Worm (Caenorhabditis elegans) whole organism, late embryonic: Measurements from ENCODE around the gene Y75B8A.34.

Experiments
- C38D4.7 ChIP-seq: fragments of 200-800 bp; sonication (Bioruptor generic); optimal IDR thresholded peaks from 2 replicates; lab custom pipeline; 2018; ENCODE audit warnings: mild to moderate bottlenecking, missing genetic modification characterization, moderate library complexity, missing compliant biosample characterization
- K02D7.2 ChIP-seq: sonication (generic microtip); optimal IDR thresholded peaks from 2 replicates; lab custom pipeline; 2017; ENCODE audit warnings: mild to moderate bottlenecking, missing genetic modification characterization, missing compliant biosample characterization
- K09A11.1 ChIP-seq: sonication (generic microtip); optimal IDR thresholded peaks from 2 replicates; lab custom pipeline; 2017; ENCODE audit warnings: antibody characterized with exemption, mild to moderate bottlenecking, missing genetic modification characterization, missing compliant biosample characterization; ENCODE audit not compliant: insufficient read depth
- Y22D7AL.16 ChIP-seq: sonication (generic microtip); optimal IDR thresholded peaks from 2 replicates; lab custom pipeline; 2016; ENCODE audit warnings: missing genetic modification characterization, missing compliant biosample characterization
- ama-1 ChIP-seq: fragments of 150-350 bp; optimal IDR thresholded peaks from 2 replicates; lab custom pipeline; 2014
- ceh-14 ChIP-seq: sonication (generic microtip); optimal IDR thresholded peaks from 2 replicates; lab custom pipeline; 2016; ENCODE audit warnings: missing genotype, missing genetic modification characterization, missing compliant biosample characterization
- ceh-19 ChIP-seq: fragments of 200-800 bp; sonication (Bioruptor generic); optimal IDR thresholded peaks from 2 replicates; lab custom pipeline; 2018; ENCODE audit warnings: mild to moderate bottlenecking, missing genetic modification characterization, missing compliant biosample characterization
- ceh-24 ChIP-seq: sonication (generic microtip); optimal IDR thresholded peaks from 2 replicates; lab custom pipeline; 2016; ENCODE audit warnings: mild to moderate bottlenecking, missing genetic modification characterization, missing compliant biosample characterization
- ceh-34 ChIP-seq: sonication (generic microtip); optimal IDR thresholded peaks from 2 replicates; lab custom pipeline; 2016; ENCODE audit warnings: mild to moderate bottlenecking, missing genetic modification characterization, missing compliant biosample characterization
- ceh-48 ChIP-seq: sonication (generic microtip); optimal IDR thresholded peaks from 2 replicates; lab custom pipeline; 2016; ENCODE audit warnings: missing genetic modification characterization, inconsistent platforms, missing compliant biosample characterization
- ceh-9 ChIP-seq: sonication (generic microtip); optimal IDR thresholded peaks from 2 replicates; lab custom pipeline; 2016; ENCODE audit warnings: mild to moderate bottlenecking, missing genetic modification characterization, inconsistent platforms, missing compliant biosample characterization
- che-1 ChIP-seq: sonication (generic microtip); optimal IDR thresholded peaks from 2 replicates; lab custom pipeline; 2016; ENCODE audit warnings: mild to moderate bottlenecking, missing genetic modification characterization, missing compliant biosample characterization
- dve-1 ChIP-seq: sonication (generic microtip); optimal IDR thresholded peaks from 2 replicates; lab custom pipeline; 2017; ENCODE audit warnings: antibody characterized with exemption, mild to moderate bottlenecking, missing genetic modification characterization, missing compliant biosample characterization
- elt-2 ChIP-seq: sonication (generic microtip); optimal IDR thresholded peaks from 2 replicates; lab custom pipeline; 2016; ENCODE audit warnings: missing genetic modification reagents, missing genetic modification characterization, missing compliant biosample characterization
- ets-4 ChIP-seq: sonication (generic microtip); optimal IDR thresholded peaks from 2 replicates; lab custom pipeline; 2016; ENCODE audit warnings: missing genetic modification characterization, missing compliant biosample characterization
- fax-1 ChIP-seq: sonication (generic microtip); optimal IDR thresholded peaks from 2 replicates; lab custom pipeline; 2016; ENCODE audit warnings: missing genotype, missing genetic modification characterization, missing compliant biosample characterization
- fkh-10 ChIP-seq: fragments of 150-350 bp; optimal IDR thresholded peaks from 2 replicates; lab custom pipeline; 2014; ENCODE audit warnings: missing biosample characterization, missing genetic modification reagents, missing genetic modification characterization
- hlh-15 ChIP-seq: sonication (generic microtip); optimal IDR thresholded peaks from 2 replicates; lab custom pipeline; 2016; ENCODE audit warnings: missing genetic modification characterization, missing compliant biosample characterization
- hlh-6 ChIP-seq: sonication (generic microtip); optimal IDR thresholded peaks from 2 replicates; lab custom pipeline; 2016; ENCODE audit warnings: missing genotype, missing genetic modification characterization, missing compliant biosample characterization
- hlh-8 ChIP-seq: sonication (generic microtip); optimal IDR thresholded peaks from 2 replicates; lab custom pipeline; 2016; ENCODE audit warnings: missing genotype, missing genetic modification characterization, missing compliant biosample characterization
- lim-6 ChIP-seq: sonication (generic microtip); optimal IDR thresholded peaks from 2 replicates; lab custom pipeline; 2016; ENCODE audit warnings: missing genetic modification characterization, missing compliant biosample characterization
- mec-3 ChIP-seq: sonication (generic microtip); optimal IDR thresholded peaks from 2 replicates; lab custom pipeline; 2016; ENCODE audit warnings: borderline replicate concordance, missing genetic modification characterization, missing compliant biosample characterization
- nfya-1 ChIP-seq: sonication (generic microtip); optimal IDR thresholded peaks from 2 replicates; lab custom pipeline; 2017; ENCODE audit warnings: missing genetic modification characterization, mild to moderate bottlenecking, missing compliant biosample characterization, antibody characterized with exemption, moderate library complexity
- npax-4 ChIP-seq: sonication (generic microtip); optimal IDR thresholded peaks from 2 replicates; lab custom pipeline; 2016; ENCODE audit warnings: missing genetic modification characterization, missing compliant biosample characterization
- pag-3 ChIP-seq: sonication (generic microtip); optimal IDR thresholded peaks from 2 replicates; lab custom pipeline; 2016; ENCODE audit warnings: missing compliant biosample characterization, missing genetic modification characterization, borderline replicate concordance
- pat-9 ChIP-seq: fragments of 200-800 bp; sonication (Bioruptor generic); optimal IDR thresholded peaks from 2 replicates; lab custom pipeline; 2018; ENCODE audit warnings: mild to moderate bottlenecking, missing genetic modification characterization, moderate library complexity, missing compliant biosample characterization
- pha-4 ChIP-seq: fragments of 150-350 bp; optimal IDR thresholded peaks from 2 replicates; lab custom pipeline; 2018; ENCODE audit warnings: missing biosample characterization, missing genetic modification reagents, missing genetic modification characterization
- ref-2 ChIP-seq: sonication (generic microtip); optimal IDR thresholded peaks from 2 replicates; lab custom pipeline; 2016; ENCODE audit warnings: missing genetic modification characterization, missing compliant biosample characterization
- sdc-2 ChIP-seq: sonication (generic microtip); optimal IDR thresholded peaks from 2 replicates; lab custom pipeline; 2016; ENCODE audit warnings: missing genotype, missing genetic modification characterization, missing compliant biosample characterization
- sox-2 ChIP-seq: fragments of 200-800 bp; sonication (Bioruptor generic); IDR thresholded peaks from 2 replicates; pipeline ENCODE4 v1.3.6; 2022; ENCODE audit warnings: missing genetic modification reagents, missing genetic modification characterization, missing compliant biosample characterization
- syd-9 ChIP-seq: sonication (generic microtip); optimal IDR thresholded peaks from 2 replicates; lab custom pipeline; 2016; ENCODE audit warnings: mild to moderate bottlenecking, missing genetic modification characterization, moderate library complexity, missing compliant biosample characterization
- tbx-2 ChIP-seq: sonication (generic microtip); optimal IDR thresholded peaks from 2 replicates; lab custom pipeline; 2016; ENCODE audit warnings: missing genetic modification characterization, missing compliant biosample characterization
- tbx-7 ChIP-seq: sonication (generic microtip); optimal IDR thresholded peaks from 2 replicates; lab custom pipeline; 2016; ENCODE audit warnings: missing genotype, missing genetic modification characterization, missing compliant biosample characterization
- unc-42 ChIP-seq: sonication (generic microtip); optimal IDR thresholded peaks from 2 replicates; lab custom pipeline; 2016; ENCODE audit warnings: missing genotype, missing genetic modification characterization, missing compliant biosample characterization
- zip-5 ChIP-seq: sonication (generic microtip); optimal IDR thresholded peaks from 2 replicates; lab custom pipeline; 2016; ENCODE audit warnings: missing genetic modification characterization, missing compliant biosample characterization
- ztf-16 ChIP-seq: sonication (generic microtip); optimal IDR thresholded peaks from 2 replicates; lab custom pipeline; 2017; ENCODE audit warnings: missing genetic modification characterization, missing compliant biosample characterization

The Y75B8A.34 gene

ce11 chrIII:12370011-12370506 lies 10.7 kb downstream of the Y75B8A.34 start, which contains the start of gene rpt-6:
Gene rpt-6 (plus strand): TSS chrIII:12370456.
- TF ChIP-seq K09A11.1 (tag; lab: Kevin White, UChicago) (peak; percentile 30), unc-42 (tag; lab: Kevin White, UChicago) (no peak), nfya-1 (peak; percentile 36)
- TF ChIP-seq, all 69 proteins: peak for 2

- TF ChIP-seq C38D4.7 (no peak), fkh-10 (GFP tag; lab: Kevin White, UChicago) (no peak), hlh-6 (no peak), ceh-19 (GFP tag; lab: Kevin White, UChicago) (no peak), sox-2 (GFP tag; lab: Robert Waterston, UW) (no peak), ama-1 (lab: Kevin White, UChicago) (no peak), hlh-8 (no peak), pha-4 (tag; lab: Kevin White, UChicago) (no peak), hlh-15 (tag; lab: Kevin White, UChicago) (no peak), npax-4 (tag; lab: Kevin White, UChicago) (no peak), ceh-9 (no peak), elt-2 (tag; lab: Kevin White, UChicago) (no peak), sdc-2 (no peak), pag-3 (tag; lab: Kevin White, UChicago) (no peak)
Measured at ce11 chrIII:12372080-12373065, 13.0 kb downstream of the Y75B8A.34 start.

ce11 chrIII:12373306-12373705 lies 13.9 kb downstream of the Y75B8A.34 start:
- TF ChIP-seq ref-2 (tag; lab: Kevin White, UChicago) = no peak
- TF ChIP-seq nfya-1 = peak; percentile 81
- no peak for TF ChIP-seq tbx-2 (tag; lab: Kevin White, UChicago)
- TF ChIP-seq, all 69 proteins: peak for 1

ce11 chrIII:12373807-12374266 lies 14.5 kb downstream of the Y75B8A.34 start, which contains the start of gene glrx-5:
Gene glrx-5 (minus strand): TSS chrIII:12373857.
- no peak for TF ChIP-seq fkh-10 (GFP tag; lab: Kevin White, UChicago)
- no peak for TF ChIP-seq hlh-15 (tag; lab: Kevin White, UChicago)
- TF ChIP-seq ceh-48 = no peak
- TF ChIP-seq unc-42 (tag; lab: Kevin White, UChicago) = no peak
- TF ChIP-seq ceh-14 (tag; lab: Kevin White, UChicago) = no peak
- no peak for TF ChIP-seq K02D7.2 (tag; lab: Kevin White, UChicago)
- no peak for TF ChIP-seq tbx-7 (tag; lab: Kevin White, UChicago)
- no peak for TF ChIP-seq ceh-34 (tag; lab: Kevin White, UChicago)
- no peak for TF ChIP-seq K09A11.1 (tag; lab: Kevin White, UChicago)
- no peak for TF ChIP-seq ztf-16 (tag; lab: Kevin White, UChicago)
- no peak for TF ChIP-seq ceh-19 (GFP tag; lab: Kevin White, UChicago)
- no peak for TF ChIP-seq ets-4 (tag; lab: Kevin White, UChicago)
- no peak for TF ChIP-seq syd-9 (tag; lab: Kevin White, UChicago)
- no peak for TF ChIP-seq npax-4 (tag; lab: Kevin White, UChicago)
- no peak for TF ChIP-seq pat-9 (tag; lab: Kevin White, UChicago)

- TF ChIP-seq fax-1 (tag; lab: Kevin White, UChicago) (no peak), dve-1 (no peak), ref-2 (tag; lab: Kevin White, UChicago) (no peak), Y22D7AL.16 (tag; lab: Kevin White, UChicago) (no peak), zip-5 (no peak), che-1 (tag; lab: Kevin White, UChicago) (no peak), mec-3 (no peak), lim-6 (tag; lab: Kevin White, UChicago) (no peak), nfya-1 (no peak), fkh-10 (GFP tag; lab: Kevin White, UChicago) (no peak), ceh-24 (tag; lab: Kevin White, UChicago) (no peak), tbx-2 (tag; lab: Kevin White, UChicago) (no peak), pat-9 (tag; lab: Kevin White, UChicago) (no peak)
Measured at ce11 chrIII:12375614-12376013, 16.2 kb downstream of the Y75B8A.34 start.
